Fruit fly (Drosophila melanogaster) whole organism, embryonic: ENCODE measurements around the gene CG11975.

Experiments
- Aef1 ChIP-seq: fragments of 200-800 bp; sonication (Bioruptor generic); IDR thresholded peaks from 3 replicates; pipeline ENCODE4 v1.3.6; 2022; ENCODE audit warnings: missing biosample characterization, missing genetic modification characterization
- Bdp1 ChIP-seq: fragments of 200-800 bp; sonication (Bioruptor generic); optimal IDR thresholded peaks from 3 replicates; lab custom pipeline; 2016; ENCODE audit warnings: missing biosample characterization, missing genetic modification characterization
- Blimp-1 ChIP-seq: fragments of 200-800 bp; sonication (Bioruptor generic); optimal IDR thresholded peaks from 3 replicates; lab custom pipeline; 2018; ENCODE audit warnings: missing biosample characterization, missing genetic modification characterization, mild to moderate bottlenecking, moderate library complexity, missing genetic modification reagents
- BtbVII ChIP-seq: fragments of 200-800 bp; sonication (Bioruptor generic); optimal IDR thresholded peaks from 3 replicates; lab custom pipeline; 2017; ENCODE audit warnings: missing biosample characterization, mild to moderate bottlenecking, missing genetic modification characterization
- CG11456 ChIP-seq: fragments of 200-800 bp; sonication (Bioruptor generic); IDR thresholded peaks from 3 replicates; pipeline ENCODE4 v1.3.6; 2022; ENCODE audit warnings: missing biosample characterization, missing genetic modification characterization
- CG11695 ChIP-seq: fragments of 200-800 bp; sonication (Bioruptor generic); IDR thresholded peaks from 3 replicates; pipeline ENCODE4 v1.3.6; 2022; ENCODE audit warnings: missing biosample characterization, missing genetic modification characterization
- CG13775 ChIP-seq: fragments of 200-800 bp; sonication (Bioruptor generic); optimal IDR thresholded peaks from 3 replicates; lab custom pipeline; 2017; ENCODE audit warnings: missing biosample characterization, mild to moderate bottlenecking, missing genetic modification characterization
- CG14014 ChIP-seq: fragments of 200-800 bp; sonication (Bioruptor generic); IDR thresholded peaks from 2 replicates; pipeline ENCODE4 v1.3.6; 2022; ENCODE audit warnings: missing biosample characterization, missing genetic modification characterization
- CG14441 ChIP-seq: fragments of 200-800 bp; sonication (Bioruptor generic); IDR thresholded peaks from 2 replicates; pipeline ENCODE4 v1.3.6; 2022; ENCODE audit warnings: missing biosample characterization, missing genetic modification characterization
- CG1529 ChIP-seq: fragments of 200-800 bp; sonication (Bioruptor generic); optimal IDR thresholded peaks from 3 replicates; lab custom pipeline; 2018; ENCODE audit warnings: missing biosample characterization, missing genetic modification characterization
- CG16863 ChIP-seq: fragments of 200-800 bp; sonication (Bioruptor generic); optimal IDR thresholded peaks from 3 replicates; lab custom pipeline; 2016; ENCODE audit warnings: missing biosample characterization, missing genetic modification characterization
- CG17361 ChIP-seq: fragments of 200-800 bp; sonication (Bioruptor generic); IDR thresholded peaks from 3 replicates; pipeline ENCODE4 v1.3.6; 2022; ENCODE audit warnings: missing biosample characterization, missing genetic modification characterization
- CG17802 ChIP-seq: fragments of 200-800 bp; sonication (Bioruptor generic); optimal IDR thresholded peaks from 2 replicates; lab custom pipeline; 2018; ENCODE audit warnings: missing biosample characterization, mild to moderate bottlenecking, missing genetic modification characterization, moderate library complexity
- CG18262 ChIP-seq: fragments of 200-800 bp; optimal IDR thresholded peaks from 3 replicates; lab custom pipeline; 2019; ENCODE audit warnings: missing biosample characterization, mild to moderate bottlenecking, missing genetic modification characterization, moderate library complexity
- CG18619 ChIP-seq: fragments of 200-800 bp; sonication (Bioruptor generic); optimal IDR thresholded peaks from 3 replicates; lab custom pipeline; 2017; ENCODE audit warnings: missing biosample characterization, mild to moderate bottlenecking, missing genetic modification characterization
- CG2120 ChIP-seq: fragments of 200-800 bp; sonication (Bioruptor generic); optimal IDR thresholded peaks from 3 replicates; lab custom pipeline; 2016; ENCODE audit warnings: missing biosample characterization, missing genetic modification characterization
- CG5245 ChIP-seq: fragments of 200-800 bp; sonication (Bioruptor generic); optimal IDR thresholded peaks from 3 replicates; lab custom pipeline; 2016; ENCODE audit warnings: missing biosample characterization, missing genetic modification characterization
- CG7839 ChIP-seq: fragments of 200-800 bp; sonication (Bioruptor generic); optimal IDR thresholded peaks from 3 replicates; lab custom pipeline; 2018; ENCODE audit warnings: missing biosample characterization, mild to moderate bottlenecking, missing genetic modification characterization, moderate library complexity
- CG7928 ChIP-seq: fragments of 200-800 bp; sonication (Bioruptor generic); optimal IDR thresholded peaks from 2 replicates; lab custom pipeline; 2017; ENCODE audit warnings: missing biosample characterization, mild to moderate bottlenecking, missing genetic modification characterization
- CG8089 ChIP-seq: fragments of 200-800 bp; sonication (Bioruptor generic); optimal IDR thresholded peaks from 3 replicates; lab custom pipeline; 2016; ENCODE audit warnings: missing biosample characterization, missing genetic modification characterization
- CG8359 ChIP-seq: fragments of 200-800 bp; sonication (Bioruptor generic); optimal IDR thresholded peaks from 2 replicates; lab custom pipeline; 2017; ENCODE audit warnings: missing biosample characterization, mild to moderate bottlenecking, missing genetic modification characterization, borderline replicate concordance
- E2f1 ChIP-seq: fragments of 200-800 bp; sonication (Bioruptor generic); IDR thresholded peaks from 2 replicates; pipeline ENCODE4 v1.3.6; 2022; ENCODE audit warnings: missing biosample characterization, missing genetic modification characterization
- E2f2 ChIP-seq: fragments of 200-800 bp; sonication (Bioruptor generic); IDR thresholded peaks from 2 replicates; pipeline ENCODE4 v1.3.6; 2022; ENCODE audit warnings: missing biosample characterization, missing genetic modification characterization
- Elba2 ChIP-seq: fragments of 200-800 bp; sonication (Bioruptor generic); optimal IDR thresholded peaks from 3 replicates; lab custom pipeline; 2016; ENCODE audit warnings: missing biosample characterization, missing genetic modification characterization
- GATAe ChIP-seq: fragments of 200-800 bp; sonication (Bioruptor generic); conservative IDR thresholded peaks from 2 replicates; pipeline ENCODE4 v1.3.6; 2022; ENCODE audit warnings: missing biosample characterization, missing genetic modification characterization
- HHEX ChIP-seq: fragments of 200-800 bp; sonication (Bioruptor generic); optimal IDR thresholded peaks from 3 replicates; lab custom pipeline; 2017; ENCODE audit warnings: missing biosample characterization, mild to moderate bottlenecking, missing genetic modification characterization, missing genetic modification reagents
- HLH4C ChIP-seq: fragments of 200-800 bp; sonication (Bioruptor generic); IDR thresholded peaks from 3 replicates; pipeline ENCODE4 v1.3.6; 2022; ENCODE audit warnings: missing biosample characterization, missing genetic modification characterization; ENCODE audit not compliant: partially characterized antibody
- HmgD ChIP-seq: fragments of 200-800 bp; sonication (Bioruptor generic); optimal IDR thresholded peaks from 3 replicates; lab custom pipeline; 2016; ENCODE audit warnings: missing biosample characterization, missing genetic modification characterization
- Jarid2 ChIP-seq: fragments of 200-800 bp; sonication (Bioruptor generic); optimal IDR thresholded peaks from 3 replicates; lab custom pipeline; 2017; ENCODE audit warnings: mild to moderate bottlenecking, missing biosample characterization, missing genetic modification reagents, missing genetic modification characterization
- MBD-R2 ChIP-seq: fragments of 200-800 bp; sonication (Bioruptor generic); IDR thresholded peaks from 2 replicates; pipeline ENCODE4 v1.3.6; 2022; ENCODE audit warnings: missing biosample characterization, missing genetic modification characterization
- Opbp ChIP-seq: fragments of 200-800 bp; sonication (Bioruptor generic); IDR thresholded peaks from 3 replicates; pipeline ENCODE4 v1.3.6; 2022; ENCODE audit warnings: missing biosample characterization, missing genetic modification characterization; ENCODE audit not compliant: partially characterized antibody
- Ssrp ChIP-seq: fragments of 200-800 bp; sonication (Bioruptor generic); optimal IDR thresholded peaks from 2 replicates; lab custom pipeline; 2018; ENCODE audit warnings: missing biosample characterization, mild to moderate bottlenecking, missing genetic modification characterization, moderate library complexity
- croc ChIP-seq: fragments of 200-800 bp; sonication (Bioruptor generic); conservative IDR thresholded peaks from 3 replicates; pipeline ENCODE4 v1.3.6; 2022; ENCODE audit warnings: missing biosample characterization, missing genetic modification characterization
- gem ChIP-seq: fragments of 200-800 bp; sonication (Bioruptor generic); optimal IDR thresholded peaks from 2 replicates; lab custom pipeline; 2019; ENCODE audit warnings: missing biosample characterization, mild to moderate bottlenecking, missing genetic modification characterization, moderate library complexity
- grn ChIP-seq: fragments of 200-800 bp; sonication (Bioruptor generic); optimal IDR thresholded peaks from 3 replicates; lab custom pipeline; 2017; ENCODE audit warnings: missing biosample characterization, missing genetic modification characterization
- gro ChIP-seq: fragments of 200-800 bp; sonication (Bioruptor generic); optimal IDR thresholded peaks from 2 replicates; lab custom pipeline; 2016; ENCODE audit warnings: missing biosample characterization, missing genetic modification characterization
- lilli ChIP-seq: fragments of 200-800 bp; sonication (Bioruptor generic); optimal IDR thresholded peaks from 3 replicates; lab custom pipeline; 2016; ENCODE audit warnings: missing biosample characterization, missing genetic modification characterization
- lov ChIP-seq, 2 experiments: fragments of 200-800 bp in 1 of 2; fragments of >200 bp in 1 of 2; sonication (Bioruptor generic) in 1 of 2; IDR thresholded peaks in 1 of 2; optimal IDR thresholded peaks in 1 of 2; 2 replicates in 1 of 2; 3 replicates in 1 of 2; pipeline versions ENCODE4 v1.3.6 to Lab custom; 2017 to 2022; ENCODE audit warnings: missing biosample characterization in 1 of 2, missing genetic modification characterization in 1 of 2
- mam ChIP-seq: fragments of 200-800 bp; sonication (Bioruptor generic); optimal IDR thresholded peaks from 3 replicates; lab custom pipeline; 2016; ENCODE audit warnings: missing biosample characterization, missing genetic modification characterization
- nau ChIP-seq: fragments of 200-800 bp; sonication (Bioruptor generic); optimal IDR thresholded peaks from 3 replicates; lab custom pipeline; 2017; ENCODE audit warnings: missing biosample characterization, mild to moderate bottlenecking, missing genetic modification characterization, missing genetic modification reagents
- pan ChIP-seq, 4 experiments: fragments of >200 bp in 3 of 4; fragments of 200-800 bp in 1 of 4; sonication (Bioruptor generic) in 1 of 4; optimal IDR thresholded peaks in 3 of 4; IDR thresholded peaks in 1 of 4; 2 replicates each; pipeline versions ENCODE4 v1.3.6 to Lab custom; 2017 to 2022; ENCODE audit warnings: missing biosample characterization in 2 of 4, missing genetic modification characterization in 2 of 4, mixed read lengths in 1 of 4
- pzg ChIP-seq: fragments of 200-800 bp; sonication (Bioruptor generic); optimal IDR thresholded peaks from 3 replicates; lab custom pipeline; 2018; ENCODE audit warnings: missing biosample characterization, mild to moderate bottlenecking, missing genetic modification characterization, moderate library complexity
- sd ChIP-seq: fragments of 200-800 bp; sonication (Bioruptor generic); optimal IDR thresholded peaks from 3 replicates; lab custom pipeline; 2018; ENCODE audit warnings: missing biosample characterization, mild to moderate bottlenecking, missing genetic modification characterization, moderate library complexity
- slbo ChIP-seq: fragments of 200-800 bp; sonication (Bioruptor generic); IDR thresholded peaks from 2 replicates; pipeline ENCODE4 v1.3.6; 2022; ENCODE audit warnings: missing biosample characterization, missing genetic modification characterization
- tup ChIP-seq: fragments of 200-800 bp; sonication (Bioruptor generic); optimal IDR thresholded peaks from 2 replicates; lab custom pipeline; 2016; ENCODE audit warnings: missing biosample characterization, mild to moderate bottlenecking, missing genetic modification characterization, moderate library complexity
- vfl ChIP-seq: fragments of 200-800 bp; sonication (Bioruptor generic); optimal IDR thresholded peaks from 2 replicates; lab custom pipeline; 2016; ENCODE audit warnings: missing biosample characterization, missing genetic modification characterization
- vnd ChIP-seq: fragments of 200-800 bp; sonication (Bioruptor generic); IDR thresholded peaks from 3 replicates; pipeline ENCODE4 v1.3.6; 2022; ENCODE audit warnings: missing biosample characterization, missing genetic modification characterization; ENCODE audit not compliant: partially characterized antibody
- zen2 ChIP-seq: fragments of 200-800 bp; sonication (Bioruptor generic); IDR thresholded peaks from 3 replicates; pipeline ENCODE4 v1.3.6; 2022; ENCODE audit warnings: missing biosample characterization, missing genetic modification characterization; ENCODE audit not compliant: partially characterized antibody

The CG11975 gene

DNA sequence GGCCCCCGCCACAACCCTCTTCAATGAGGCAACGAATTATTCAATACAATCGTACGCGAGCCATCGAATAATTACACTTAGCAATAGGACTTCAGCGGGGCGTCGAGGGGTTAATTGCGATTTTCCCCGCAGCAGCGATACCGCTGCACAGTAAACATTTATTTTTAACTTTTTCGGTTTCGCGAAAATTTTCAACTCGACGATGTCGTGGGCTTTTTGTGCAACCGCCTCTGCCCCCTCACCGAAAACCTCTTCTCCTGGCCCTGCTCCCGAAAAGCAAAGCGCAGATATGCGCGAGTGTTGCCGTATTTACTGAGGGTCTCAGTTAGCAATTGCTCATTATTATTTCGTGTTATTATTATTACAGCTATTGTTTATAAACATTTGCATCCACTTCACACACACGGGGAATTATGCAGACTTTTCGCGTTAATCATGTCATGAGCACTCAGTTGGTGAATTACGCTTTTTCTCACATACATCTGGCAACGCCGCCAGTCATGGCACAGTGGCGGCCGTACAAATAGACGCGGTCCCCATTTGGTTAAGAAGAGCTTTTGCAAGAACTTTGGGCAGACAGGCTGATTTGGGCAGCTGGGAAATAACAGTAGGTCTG is 20.8 kb downstream of the CG11975 start (continued):
- TF ChIP-seq mam (GFP tag; lab: Kevin White, UChicago) = peak; percentile 61
- no peak for TF ChIP-seq nau (GFP tag; lab: Kevin White, UChicago)
- no peak for TF ChIP-seq gem (tag; lab: Kevin White, UChicago)
- TF ChIP-seq vfl (GFP tag; lab: Kevin White, UChicago) = peak; percentile 36
- TF ChIP-seq CG18619 = peak; percentile 46
- peak; percentile 4 for TF ChIP-seq CG7928 (GFP tag; lab: Kevin White, UChicago)
- no peak for TF ChIP-seq CG1529 (GFP tag; lab: Kevin White, UChicago)
- 0 out of 2 replicates have a peak, but pooled peaks have one; percentile 11 for TF ChIP-seq E2f1 (GFP tag; lab: Robert Waterston, UW)
- TF ChIP-seq gro (GFP tag; lab: Kevin White, UChicago) = peak; percentile 67
- no peak for TF ChIP-seq zen2 (GFP tag; lab: Robert Waterston, UW)
- TF ChIP-seq CG8089 (GFP tag; lab: Kevin White, UChicago) = peak; percentile 13
- TF ChIP-seq CG7839 = no peak
- no peak for TF ChIP-seq CG14014
- peak; percentile 73 for TF ChIP-seq CG2120
- TF ChIP-seq croc = no peak
- peak; percentile 27 for TF ChIP-seq HHEX (GFP tag; lab: Kevin White, UChicago)
- TF ChIP-seq Elba2 = no peak
- peak; percentile 3 for TF ChIP-seq Ssrp
- TF ChIP-seq lov (optimal IDR thresholded peaks at IDR 0.05; lab: Kevin White, UChicago) = no peak
- TF ChIP-seq lov (GFP tag; IDR thresholded peaks at IDR 0.05; lab: Robert Waterston, UW) = no peak
- TF ChIP-seq Aef1 (GFP tag; lab: Robert Waterston, UW) = no peak
- TF ChIP-seq vnd (GFP tag; lab: Robert Waterston, UW) = no peak
- TF ChIP-seq slbo (GFP tag; lab: Robert Waterston, UW) = peak; percentile 53; the same call in 1 of the 2 replicates
- TF ChIP-seq CG17802 (tag; lab: Kevin White, UChicago) = no peak
- no peak for TF ChIP-seq GATAe (GFP tag; lab: Robert Waterston, UW)
- no peak for TF ChIP-seq HLH4C (GFP tag; lab: Robert Waterston, UW)
- TF ChIP-seq CG11695 (GFP tag; lab: Robert Waterston, UW) = no peak
- TF ChIP-seq Bdp1 (GFP tag; lab: Kevin White, UChicago) = no peak
- peak; percentile 71 for TF ChIP-seq sd (tag; lab: Kevin White, UChicago)
- TF ChIP-seq BtbVII = peak; percentile 8
- TF ChIP-seq CG11456 = 0 out of 3 replicates have a peak, but pooled peaks have one; percentile 21
- TF ChIP-seq E2f2 = peak; percentile 35; the same call in 1 of the 2 replicates
- TF ChIP-seq Opbp (GFP tag; lab: Robert Waterston, UW) = 0 out of 3 replicates have a peak, but pooled peaks have one; percentile 45
- TF ChIP-seq Jarid2 (GFP tag; lab: Kevin White, UChicago) = no peak
- no peak for TF ChIP-seq Blimp-1 (GFP tag; lab: Kevin White, UChicago)
- TF ChIP-seq tup = no peak
- no peak for TF ChIP-seq CG14441 (GFP tag; lab: Robert Waterston, UW)
- TF ChIP-seq CG5245 = peak; percentile 32
- peak; percentile 82 for TF ChIP-seq lilli
- TF ChIP-seq pzg (GFP tag; lab: Kevin White, UChicago) = peak; percentile 70
- TF ChIP-seq CG16863 = peak; percentile 38
- peak; percentile 57 for TF ChIP-seq MBD-R2
- no peak for TF ChIP-seq grn
- TF ChIP-seq CG18262 = peak; percentile 37
- no peak for TF ChIP-seq CG8359
- peak; percentile 73 for TF ChIP-seq HmgD (GFP tag; lab: Kevin White, UChicago)
- TF ChIP-seq pan (optimal IDR thresholded peaks at IDR 0.05; lab: Kevin White, UChicago) = no peak
- TF ChIP-seq pan (GFP tag; optimal IDR thresholded peaks at IDR 0.05 in 1 of 2, IDR thresholded peaks at IDR 0.05 in 1 of 2) = peak in 1 of 2 experiments; percentile 36
- peak; percentile 26; the same call in 1 of the 3 replicates for TF ChIP-seq CG17361 (GFP tag; lab: Robert Waterston, UW)
- peak; percentile 39 for TF ChIP-seq CG13775 (GFP tag; lab: Kevin White, UChicago)
